Worm (Caenorhabditis elegans): ENCODE measurements around the gene lin-40.

- TF ChIP-seq nhr-11 (tag; optimal IDR thresholded peaks at IDR 0.05) = no peak
- no peak for TF ChIP-seq ama-1 (optimal IDR thresholded peaks at IDR 0.05)
- no peak for TF ChIP-seq zag-1 (tag; optimal IDR thresholded peaks at IDR 0.05)
- TF ChIP-seq unc-62 (GFP tag; optimal IDR thresholded peaks at IDR 0.05) = no peak
- TF ChIP-seq ceh-82 (tag; optimal IDR thresholded peaks at IDR 0.05) = no peak
- no peak for TF ChIP-seq egl-27 (tag; optimal IDR thresholded peaks at IDR 0.05)
- no peak for TF ChIP-seq dpl-1 (GFP tag; optimal IDR thresholded peaks at IDR 0.05)
These were observed 10.0 kb downstream of the lin-40 start for ce11 chrV:3714750-3715149.
